Fruit fly (Drosophila melanogaster) whole organism, embryonic: ENCODE measurements around the gene Qsox2.

Experiments
- Atf3 ChIP-seq: fragments of 200-800 bp; sonication (Bioruptor generic); optimal IDR thresholded peaks from 3 replicates; lab custom pipeline; 2016; ENCODE audit warnings: missing biosample characterization, missing genetic modification characterization
- Awh ChIP-seq: fragments of 200-800 bp; sonication (Bioruptor generic); IDR thresholded peaks from 2 replicates; pipeline ENCODE4, ENCODE4 v1.3.6; 2022; ENCODE audit warnings: missing biosample characterization, missing genetic modification characterization
- BEAF-32 ChIP-seq: fragments of 200-800 bp; sonication (Bioruptor generic); optimal IDR thresholded peaks from 3 replicates; lab custom pipeline; 2017; ENCODE audit warnings: missing biosample characterization, missing genetic modification characterization, mild to moderate bottlenecking, moderate library complexity, missing genetic modification reagents
- CG10543 ChIP-seq: fragments of 200-800 bp; sonication (Bioruptor generic); optimal IDR thresholded peaks from 3 replicates; lab custom pipeline; 2017; ENCODE audit warnings: missing biosample characterization, mild to moderate bottlenecking, missing genetic modification characterization, moderate library complexity
- CG11093 ChIP-seq: fragments of 200-800 bp; sonication (Bioruptor generic); IDR thresholded peaks from 3 replicates; pipeline ENCODE4 v1.3.6; 2022; ENCODE audit warnings: missing biosample characterization, missing genetic modification characterization
- CG11247 ChIP-seq: fragments of 200-800 bp; sonication (Bioruptor generic); IDR thresholded peaks from 2 replicates; pipeline ENCODE4 v1.3.6; 2022; ENCODE audit warnings: missing biosample characterization, missing genetic modification characterization
- CG12219 ChIP-seq: fragments of 200-800 bp; sonication (Bioruptor generic); optimal IDR thresholded peaks from 3 replicates; lab custom pipeline; 2018; ENCODE audit warnings: missing biosample characterization, mild to moderate bottlenecking, missing genetic modification characterization
- CG13287 ChIP-seq: fragments of 200-800 bp; sonication (Bioruptor generic); IDR thresholded peaks from 2 replicates; pipeline ENCODE4 v1.3.6; 2022; ENCODE audit warnings: missing biosample characterization, missing genetic modification characterization; ENCODE audit not compliant: partially characterized antibody
- CG15601 ChIP-seq: fragments of 200-800 bp; sonication (Bioruptor generic); optimal IDR thresholded peaks from 3 replicates; lab custom pipeline; 2019; ENCODE audit warnings: missing biosample characterization, mild to moderate bottlenecking, missing genetic modification characterization, moderate library complexity
- CG1602 ChIP-seq: fragments of 200-800 bp; sonication (Bioruptor generic); optimal IDR thresholded peaks from 3 replicates; lab custom pipeline; 2016; ENCODE audit warnings: missing biosample characterization, missing genetic modification characterization
- CG1647 ChIP-seq: fragments of 200-800 bp; sonication (Bioruptor generic); optimal IDR thresholded peaks from 3 replicates; lab custom pipeline; 2016; ENCODE audit warnings: missing biosample characterization, missing genetic modification characterization
- CG16813 ChIP-seq: fragments of 200-800 bp; sonication (Bioruptor generic); IDR thresholded peaks from 3 replicates; pipeline ENCODE4 v1.3.6; 2022; ENCODE audit warnings: missing biosample characterization, missing genetic modification characterization; ENCODE audit not compliant: partially characterized antibody
- CG2129 ChIP-seq: fragments of 200-800 bp; sonication (Bioruptor generic); IDR thresholded peaks from 2 replicates; pipeline ENCODE4 v1.3.6; 2022; ENCODE audit warnings: missing biosample characterization, missing genetic modification characterization; ENCODE audit not compliant: partially characterized antibody
- CG34376 ChIP-seq: fragments of 200-800 bp; sonication (Bioruptor generic); optimal IDR thresholded peaks from 2 replicates; lab custom pipeline; 2018; ENCODE audit warnings: missing biosample characterization, mild to moderate bottlenecking, missing genetic modification characterization
- CG6683 ChIP-seq: fragments of 200-800 bp; sonication (Bioruptor generic); optimal IDR thresholded peaks from 2 replicates; lab custom pipeline; 2017; ENCODE audit warnings: missing biosample characterization, mild to moderate bottlenecking, missing genetic modification characterization, missing genetic modification reagents
- CG9727 ChIP-seq: fragments of 200-800 bp; sonication (Bioruptor generic); optimal IDR thresholded peaks from 3 replicates; lab custom pipeline; 2017; ENCODE audit warnings: missing biosample characterization, mild to moderate bottlenecking, missing genetic modification characterization
- CG9797 ChIP-seq: fragments of 200-800 bp; sonication (Bioruptor generic); optimal IDR thresholded peaks from 3 replicates; lab custom pipeline; 2018; ENCODE audit warnings: missing biosample characterization, mild to moderate bottlenecking, missing genetic modification characterization
- Dip3 ChIP-seq: fragments of 200-800 bp; sonication (Bioruptor generic); optimal IDR thresholded peaks from 3 replicates; lab custom pipeline; 2016; ENCODE audit warnings: missing biosample characterization, missing genetic modification characterization
- Doc3 ChIP-seq: fragments of 200-800 bp; sonication (Bioruptor generic); IDR thresholded peaks from 3 replicates; pipeline ENCODE4 v1.3.6; 2022; ENCODE audit warnings: missing biosample characterization, missing genetic modification characterization; ENCODE audit not compliant: partially characterized antibody
- Dref ChIP-seq: fragments of 200-800 bp; sonication (Bioruptor generic); IDR thresholded peaks from 2 replicates; pipeline ENCODE4 v1.3.6; 2022; ENCODE audit warnings: missing biosample characterization, missing genetic modification characterization
- Eip74EF ChIP-seq, 2 experiments: fragments of 200-800 bp in 1 of 2; fragments of >200 bp in 1 of 2; sonication (Bioruptor generic) in 1 of 2; optimal IDR thresholded peaks; 2 replicates each; lab custom pipeline; 2017 to 2019; ENCODE audit warnings: missing biosample characterization in 2 of 2, missing genetic modification characterization in 2 of 2, mild to moderate bottlenecking in 1 of 2, moderate library complexity in 1 of 2
- Hsf ChIP-seq: fragments of 200-800 bp; sonication (Bioruptor generic); optimal IDR thresholded peaks from 3 replicates; lab custom pipeline; 2016; ENCODE audit warnings: missing biosample characterization, missing genetic modification characterization
- MBD-R2 ChIP-seq: fragments of 200-800 bp; sonication (Bioruptor generic); IDR thresholded peaks from 2 replicates; pipeline ENCODE4 v1.3.6; 2022; ENCODE audit warnings: missing biosample characterization, missing genetic modification characterization
- MESR4 ChIP-seq: fragments of 200-800 bp; sonication (Bioruptor generic); optimal IDR thresholded peaks from 2 replicates; lab custom pipeline; 2018; ENCODE audit warnings: missing biosample characterization, mild to moderate bottlenecking, missing genetic modification characterization, moderate library complexity
- Optix ChIP-seq: fragments of 200-800 bp; sonication (Bioruptor generic); IDR thresholded peaks from 3 replicates; pipeline ENCODE4 v1.3.6; 2022; ENCODE audit warnings: missing biosample characterization, missing genetic modification characterization
- Pdp1 ChIP-seq, 2 experiments: fragments of 200-800 bp; sonication (Bioruptor generic); optimal IDR thresholded peaks; 3 replicates each; lab custom pipeline; 2016; ENCODE audit warnings: missing biosample characterization in 2 of 2, missing genetic modification characterization in 2 of 2, mild to moderate bottlenecking in 1 of 2, moderate library complexity in 1 of 2
- Scr ChIP-seq: fragments of 200-800 bp; sonication (Bioruptor generic); IDR thresholded peaks from 2 replicates; pipeline ENCODE4 v1.3.6; 2022; ENCODE audit warnings: missing biosample characterization, missing genetic modification characterization; ENCODE audit not compliant: partially characterized antibody
- Xrp1 ChIP-seq: fragments of 200-800 bp; sonication (Bioruptor generic); IDR thresholded peaks from 2 replicates; pipeline ENCODE4 v1.3.6; 2022; ENCODE audit warnings: missing biosample characterization, missing genetic modification characterization
- abd-A ChIP-seq: fragments of 200-800 bp; sonication (Bioruptor generic); optimal IDR thresholded peaks from 3 replicates; lab custom pipeline; 2019; ENCODE audit warnings: missing biosample characterization, mild to moderate bottlenecking, missing genetic modification characterization, moderate library complexity
- amos ChIP-seq: fragments of 200-800 bp; sonication (Bioruptor generic); IDR thresholded peaks from 2 replicates; pipeline ENCODE4 v1.3.6; 2022; ENCODE audit warnings: missing biosample characterization, missing genetic modification characterization; ENCODE audit not compliant: partially characterized antibody
- ara ChIP-seq: fragments of 200-800 bp; sonication (Bioruptor generic); IDR thresholded peaks from 2 replicates; pipeline ENCODE4 v1.3.6; 2022; ENCODE audit warnings: missing biosample characterization, missing genetic modification characterization
- ato ChIP-seq: fragments of 200-800 bp; sonication (Bioruptor generic); IDR thresholded peaks from 2 replicates; pipeline ENCODE4 v1.3.6; 2022; ENCODE audit warnings: missing biosample characterization, missing genetic modification characterization; ENCODE audit not compliant: partially characterized antibody
- bbx ChIP-seq: fragments of 200-800 bp; sonication (Bioruptor generic); IDR thresholded peaks from 2 replicates; pipeline ENCODE4 v1.3.6; 2022; ENCODE audit warnings: missing biosample characterization, missing genetic modification characterization; ENCODE audit not compliant: partially characterized antibody
- da ChIP-seq: fragments of 200-800 bp; sonication (Bioruptor generic); optimal IDR thresholded peaks from 2 replicates; lab custom pipeline; 2016; ENCODE audit warnings: missing biosample characterization, missing genetic modification characterization
- fu2 ChIP-seq: fragments of 200-800 bp; sonication (Bioruptor generic); optimal IDR thresholded peaks from 2 replicates; lab custom pipeline; 2016; ENCODE audit warnings: missing biosample characterization, missing genetic modification characterization
- gcm2 ChIP-seq: fragments of 200-800 bp; sonication (Bioruptor generic); optimal IDR thresholded peaks from 2 replicates; lab custom pipeline; 2016; ENCODE audit warnings: missing biosample characterization, missing genetic modification characterization
- hbn ChIP-seq: fragments of 200-800 bp; sonication (Bioruptor generic); IDR thresholded peaks from 2 replicates; pipeline ENCODE4 v1.3.6; 2022; ENCODE audit warnings: missing biosample characterization, missing genetic modification characterization; ENCODE audit not compliant: partially characterized antibody
- knrl ChIP-seq: fragments of 200-800 bp; sonication (Bioruptor generic); IDR thresholded peaks from 3 replicates; pipeline ENCODE4 v1.3.6; 2022; ENCODE audit warnings: missing biosample characterization, missing genetic modification characterization; ENCODE audit not compliant: partially characterized antibody
- mam ChIP-seq: fragments of 200-800 bp; sonication (Bioruptor generic); optimal IDR thresholded peaks from 3 replicates; lab custom pipeline; 2016; ENCODE audit warnings: missing biosample characterization, missing genetic modification characterization
- nerfin-2 ChIP-seq: fragments of 200-800 bp; sonication (Bioruptor generic); IDR thresholded peaks from 2 replicates; pipeline ENCODE4 v1.3.6; 2022; ENCODE audit warnings: missing biosample characterization, missing genetic modification characterization; ENCODE audit not compliant: partially characterized antibody
- nmo ChIP-seq: fragments of 200-800 bp; sonication (Bioruptor generic); optimal IDR thresholded peaks from 2 replicates; lab custom pipeline; 2018; ENCODE audit warnings: missing biosample characterization, mild to moderate bottlenecking, missing genetic modification characterization, moderate library complexity
- org-1 ChIP-seq: fragments of 200-800 bp; sonication (Bioruptor generic); optimal IDR thresholded peaks from 2 replicates; lab custom pipeline; 2017; ENCODE audit warnings: missing biosample characterization, missing genetic modification characterization
- sna ChIP-seq: fragments of 200-800 bp; sonication (Bioruptor generic); IDR thresholded peaks from 2 replicates; pipeline ENCODE4 v1.3.6; 2022; ENCODE audit warnings: missing biosample characterization, missing genetic modification characterization; ENCODE audit not compliant: partially characterized antibody
- unc-4 ChIP-seq: fragments of 200-800 bp; sonication (Bioruptor generic); IDR thresholded peaks from 2 replicates; pipeline ENCODE4 v1.3.6; 2022; ENCODE audit warnings: missing biosample characterization, missing genetic modification characterization; ENCODE audit not compliant: partially characterized antibody
- vnd ChIP-seq: fragments of 200-800 bp; sonication (Bioruptor generic); IDR thresholded peaks from 3 replicates; pipeline ENCODE4 v1.3.6; 2022; ENCODE audit warnings: missing biosample characterization, missing genetic modification characterization; ENCODE audit not compliant: partially characterized antibody
- zen2 ChIP-seq: fragments of 200-800 bp; sonication (Bioruptor generic); IDR thresholded peaks from 3 replicates; pipeline ENCODE4 v1.3.6; 2022; ENCODE audit warnings: missing biosample characterization, missing genetic modification characterization; ENCODE audit not compliant: partially characterized antibody

Qsox2 gene

dm6 chr3R:21874982-21875466 lies 38.5 kb upstream of the Qsox2 start, which contains the start of gene CG6656 (continued):
- no peak for TF ChIP-seq CG11247
- peak; percentile 10 for TF ChIP-seq CG34376 (GFP tag; lab: Kevin White, UChicago)
- TF ChIP-seq nmo (GFP tag; lab: Kevin White, UChicago), result no peak
- TF ChIP-seq CG6683 (GFP tag; lab: Kevin White, UChicago), result no peak
- no peak for TF ChIP-seq ara (GFP tag; lab: Robert Waterston, UW)
- TF ChIP-seq CG1647, result no peak
- TF ChIP-seq CG10543 (GFP tag; lab: Kevin White, UChicago), result peak; percentile 75
- no peak for TF ChIP-seq Dip3 (GFP tag; lab: Kevin White, UChicago)
- TF ChIP-seq gcm2, result no peak
- no peak for TF ChIP-seq Optix (GFP tag; lab: Robert Waterston, UW)
- no peak for TF ChIP-seq CG11093 (GFP tag; lab: Robert Waterston, UW)
- no peak for TF ChIP-seq CG9797 (GFP tag; lab: Kevin White, UChicago)
- TF ChIP-seq Atf3 (GFP tag; lab: Kevin White, UChicago), result no peak
- peak in 1 of 2 experiments; percentile 27 for TF ChIP-seq Eip74EF (GFP tag; optimal IDR thresholded peaks at IDR 0.05; lab: Kevin White, UChicago)
- no peak for TF ChIP-seq fu2
- no peak for TF ChIP-seq CG15601 (tag; lab: Kevin White, UChicago)

dm6 chr3R:21877636-21878035 lies 35.9 kb upstream of the Qsox2 start, which contains the start of gene P5CDh2:
TSS of gene P5CDh2 (plus strand) at chr3R:21877936.
- no peak for TF ChIP-seq Hsf (GFP tag; lab: Kevin White, UChicago)
- TF ChIP-seq mam, result no peak

dm6 chr3R:21878473-21878872 lies 35.1 kb upstream of the Qsox2 start, which contains the start of gene CG34148:
TSS of gene CG34148 (minus strand) at chr3R:21878686.
- peak; percentile 88 for TF ChIP-seq sna (GFP tag; lab: Robert Waterston, UW)
- TF ChIP-seq org-1 (GFP tag; lab: Kevin White, UChicago), result no peak
- TF ChIP-seq vnd (GFP tag; lab: Robert Waterston, UW), result peak; percentile 67; the same call in 2 of the 3 replicates
- peak; percentile 83 for TF ChIP-seq CG13287 (GFP tag; lab: Robert Waterston, UW)
- TF ChIP-seq CG2129, result peak; percentile 51
- peak; percentile 80 for TF ChIP-seq bbx (GFP tag; lab: Robert Waterston, UW)
- peak; percentile 61; the same call in 2 of the 3 replicates for TF ChIP-seq CG16813 (GFP tag; lab: Robert Waterston, UW)
- TF ChIP-seq amos, result peak; percentile 65; the same call in 1 of the 2 replicates
- peak; percentile 91 for TF ChIP-seq zen2 (GFP tag; lab: Robert Waterston, UW)
- TF ChIP-seq MESR4, result peak; percentile 60
- no peak for TF ChIP-seq CG12219 (GFP tag; lab: Kevin White, UChicago)
- no peak for TF ChIP-seq Awh (GFP tag; lab: Robert Waterston, UW)
- TF ChIP-seq BEAF-32, result peak; percentile 55
- peak; percentile 73 for TF ChIP-seq unc-4 (GFP tag; lab: Robert Waterston, UW)
- peak; percentile 50; the same call in 1 of the 3 replicates for TF ChIP-seq knrl
- peak; percentile 60; the same call in 2 of the 3 replicates for TF ChIP-seq Doc3 (GFP tag; lab: Robert Waterston, UW)
- peak; percentile 85 for TF ChIP-seq ato (GFP tag; lab: Robert Waterston, UW)
- TF ChIP-seq hbn, result peak; percentile 77
- peak; percentile 74 for TF ChIP-seq Scr (GFP tag; lab: Robert Waterston, UW)
- peak; percentile 69 for TF ChIP-seq MBD-R2
- peak; percentile 80 for TF ChIP-seq nerfin-2 (GFP tag; lab: Robert Waterston, UW)
- no peak for TF ChIP-seq CG1602 (GFP tag; lab: Kevin White, UChicago)
- peak in 1 of 2 experiments; percentile 94 for TF ChIP-seq Pdp1 (GFP tag; optimal IDR thresholded peaks at IDR 0.05; lab: Kevin White, UChicago)
- TF ChIP-seq Xrp1 (GFP tag; lab: Robert Waterston, UW), result no peak
- no peak for TF ChIP-seq abd-A (tag; lab: Kevin White, UChicago)
- no peak for TF ChIP-seq da
- no peak for TF ChIP-seq CG9727 (GFP tag; lab: Kevin White, UChicago)
- TF ChIP-seq Dref, result peak; percentile 81
